Worm (Caenorhabditis elegans) whole organism, L4/young adult: ENCODE measurements around the gene C38H2.2.

Source experiments
- W03F9.2 ChIP-seq: fragments of 150-350 bp; optimal IDR thresholded peaks from 2 replicates; lab custom pipeline; 2014; ENCODE audit warnings: missing biosample characterization, missing genetic modification characterization
- him-1 ChIP-seq: sonication (generic microtip); optimal IDR thresholded peaks from 2 replicates; lab custom pipeline; 2016; ENCODE audit warnings: missing genotype, missing genetic modification reagents, missing genetic modification characterization, missing compliant biosample characterization

DNA sequence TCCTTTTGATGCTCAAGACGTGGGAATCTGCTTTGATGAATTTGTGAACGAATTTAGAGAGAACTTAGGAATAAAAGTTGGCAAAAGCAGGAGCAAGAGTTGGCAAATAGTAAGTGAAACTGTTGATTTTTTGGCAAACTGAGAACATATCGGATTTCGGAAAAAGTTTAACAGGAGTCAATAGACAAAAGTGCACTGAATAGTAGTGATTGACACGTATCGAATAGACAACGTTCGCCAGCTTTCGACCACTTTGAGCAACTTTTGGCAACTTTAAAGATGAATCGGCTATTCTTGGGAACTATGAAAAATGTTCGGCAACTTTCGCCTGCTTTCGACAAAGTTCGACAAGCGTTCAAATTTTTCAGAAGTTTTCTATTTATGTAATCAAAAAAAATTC, 10.1 kb downstream of the C38H2.2 start, which contains the start of gene M03C11.9:
- TF ChIP-seq him-1 (tag; lab: Kevin White, UChicago) (no peak), W03F9.2 (tag; lab: Kevin White, UChicago) (no peak)
